Worm (Caenorhabditis elegans) whole organism, mixed stage, embryonic: ENCODE data around the gene egl-10.

ENCODE experiments used
- blmp-1 ChIP-seq: fragments of 150-350 bp; optimal IDR thresholded peaks from 2 replicates; lab custom pipeline; 2014; ENCODE audit warnings: missing biosample characterization, missing genetic modification characterization
- ceh-43 ChIP-seq: fragments of 200-800 bp; sonication (Bioruptor generic); optimal IDR thresholded peaks from 2 replicates; lab custom pipeline; 2018; ENCODE audit warnings: mild to moderate bottlenecking, missing genetic modification characterization, moderate library complexity, missing compliant biosample characterization
- elt-1 ChIP-seq: sonication (generic microtip); optimal IDR thresholded peaks from 2 replicates; lab custom pipeline; 2017; ENCODE audit warnings: missing genetic modification characterization, mild to moderate bottlenecking, missing compliant biosample characterization, antibody characterized with exemption, moderate library complexity, borderline replicate concordance; ENCODE audit not compliant: insufficient read depth
- elt-3 ChIP-seq: fragments of 150-350 bp; optimal IDR thresholded peaks from 2 replicates; lab custom pipeline; 2014; ENCODE audit warnings: missing biosample characterization, missing genetic modification characterization
- flh-1 ChIP-seq: fragments of 200-800 bp; sonication (Bioruptor generic); optimal IDR thresholded peaks from 2 replicates; lab custom pipeline; 2018; ENCODE audit warnings: mild to moderate bottlenecking, missing genetic modification characterization, moderate library complexity, missing compliant biosample characterization
- mab-5 ChIP-seq: fragments of 150-350 bp; optimal IDR thresholded peaks from 2 replicates; lab custom pipeline; 2014; ENCODE audit warnings: missing biosample characterization, missing genetic modification characterization
- mls-2 ChIP-seq: sonication (generic microtip); optimal IDR thresholded peaks from 2 replicates; lab custom pipeline; 2016; ENCODE audit warnings: mild to moderate bottlenecking, missing genetic modification characterization, moderate library complexity, missing compliant biosample characterization
- nhr-12 ChIP-seq: fragments of 150-350 bp; optimal IDR thresholded peaks from 2 replicates; lab custom pipeline; 2014; ENCODE audit warnings: missing biosample characterization, missing genetic modification characterization
- nhr-76 ChIP-seq: sonication (generic microtip); optimal IDR thresholded peaks from 2 replicates; lab custom pipeline; 2017; ENCODE audit warnings: missing biosample characterization, missing genetic modification characterization
- pha-4 ChIP-seq: fragments of 150-350 bp; optimal IDR thresholded peaks from 2 replicates; lab custom pipeline; 2018; ENCODE audit warnings: missing biosample characterization, missing genetic modification reagents, missing genetic modification characterization
- snpc-4 ChIP-seq: fragments of 150-350 bp; optimal IDR thresholded peaks from 2 replicates; lab custom pipeline; 2014; ENCODE audit warnings: missing biosample characterization, missing genetic modification characterization
- tbx-8 ChIP-seq: fragments of 200-800 bp; sonication (Bioruptor generic); optimal IDR thresholded peaks from 2 replicates; lab custom pipeline; 2018; ENCODE audit warnings: mild to moderate bottlenecking, missing genetic modification characterization, moderate library complexity, missing compliant biosample characterization
- unc-62 ChIP-seq: fragments of 150-350 bp; optimal IDR thresholded peaks from 2 replicates; lab custom pipeline; 2014; ENCODE audit warnings: missing biosample characterization, missing genetic modification reagents, missing genetic modification characterization
- ztf-11 ChIP-seq: fragments of 150-350 bp; optimal IDR thresholded peaks from 2 replicates; lab custom pipeline; 2014; ENCODE audit warnings: missing biosample characterization, missing genetic modification characterization

DNA sequence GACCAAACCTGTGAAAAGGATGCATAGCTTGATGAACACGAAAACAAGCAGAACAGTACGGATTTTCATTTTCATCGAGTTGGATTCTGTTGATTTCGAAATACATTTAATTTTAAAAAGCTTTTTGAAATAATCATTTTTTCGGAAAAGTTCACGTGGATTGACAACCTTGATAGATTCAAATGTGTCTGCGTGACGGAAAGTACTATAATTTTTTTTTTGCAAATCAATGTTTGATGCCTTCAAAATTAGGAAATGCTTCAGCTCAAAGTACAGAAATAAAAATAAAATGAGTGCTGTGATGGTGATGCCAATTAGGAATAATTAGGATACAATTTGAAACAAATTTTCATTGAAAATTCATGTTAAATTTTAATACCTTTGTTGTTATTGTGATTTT is 42.0 kb downstream of the egl-10 start, which contains the start of gene C54D10.4:
- TF ChIP-seq blmp-1 (no peak), snpc-4 (no peak), nhr-12 (tag; lab: Kevin White, UChicago) (no peak), unc-62 (GFP tag; lab: Kevin White, UChicago) (no peak), pha-4 (tag; lab: Kevin White, UChicago) (no peak), ceh-43 (GFP tag; lab: Kevin White, UChicago) (no peak), tbx-8 (no peak), mab-5 (tag; lab: Kevin White, UChicago) (no peak), ztf-11 (tag; lab: Kevin White, UChicago) (no peak), flh-1 (GFP tag; lab: Kevin White, UChicago) (no peak), elt-1 (tag; lab: Kevin White, UChicago) (no peak), nhr-76 (no peak), mls-2 (tag; lab: Kevin White, UChicago) (no peak), elt-3 (tag; lab: Kevin White, UChicago) (no peak)
